Worm (Caenorhabditis elegans) whole organism, young adult: ENCODE data around the gene E02C12.12.
A peak's percentile ranks its signal among the peaks of the same experiment; 100 is the strongest.

ENCODE experiments used
- B0035.1 ChIP-seq: sonication (generic microtip); optimal IDR thresholded peaks from 2 replicates; lab custom pipeline; 2016; ENCODE audit warnings: missing genetic modification characterization, mild to moderate bottlenecking, missing compliant biosample characterization, missing genotype, missing genetic modification reagents
- B0336.3 ChIP-seq: fragments of 200-800 bp; sonication (Bioruptor generic); IDR thresholded peaks from 2 replicates; pipeline ENCODE4 v1.3.6; 2022; ENCODE audit warnings: missing genetic modification characterization, missing compliant biosample characterization
- C17E4.6 ChIP-seq: fragments of 200-800 bp; sonication (Bioruptor generic); IDR thresholded peaks from 2 replicates; pipeline ENCODE4 v1.3.6; 2022; ENCODE audit warnings: missing genetic modification reagents, missing genetic modification characterization, missing compliant biosample characterization
- F10E7.11 ChIP-seq: sonication (generic microtip); optimal IDR thresholded peaks from 2 replicates; lab custom pipeline; 2017; ENCODE audit warnings: mild to moderate bottlenecking, missing genetic modification characterization, moderate library complexity, missing compliant biosample characterization
- F39B2.1 ChIP-seq: fragments of 200-800 bp; sonication (Bioruptor generic); IDR thresholded peaks from 2 replicates; pipeline ENCODE4 v1.3.6; 2022; ENCODE audit warnings: missing genetic modification reagents, missing genetic modification characterization, missing compliant biosample characterization
- T07F8.4 ChIP-seq: sonication (generic microtip); optimal IDR thresholded peaks from 2 replicates; lab custom pipeline; 2016; ENCODE audit warnings: mild to moderate bottlenecking, missing genetic modification characterization, moderate library complexity, missing compliant biosample characterization
- Y95B8A.8 ChIP-seq: fragments of 200-800 bp; sonication (Bioruptor generic); IDR thresholded peaks from 2 replicates; pipeline ENCODE4 v1.3.6; 2022; ENCODE audit warnings: missing genetic modification reagents, missing genetic modification characterization, missing compliant biosample characterization
- ZK185.1 ChIP-seq: sonication (generic microtip); optimal IDR thresholded peaks from 2 replicates; lab custom pipeline; 2016; ENCODE audit warnings: mild to moderate bottlenecking, missing genetic modification characterization, missing compliant biosample characterization; ENCODE audit not compliant: poor library complexity, severe bottlenecking
- ama-1 ChIP-seq, 3 experiments: fragments of 150-350 bp in 1 of 3; sonication (generic microtip) in 2 of 3; optimal IDR thresholded peaks; 2 replicates each; lab custom pipeline; 2014 to 2018; ENCODE audit warnings: missing biosample characterization in 2 of 3, missing genetic modification characterization in 2 of 3, missing genetic modification reagents in 2 of 3
- attf-3 ChIP-seq: fragments of 200-800 bp; sonication (Bioruptor generic); conservative IDR thresholded peaks from 2 replicates; pipeline ENCODE4 v1.3.6; 2022; ENCODE audit warnings: missing genetic modification reagents, missing genetic modification characterization, missing compliant biosample characterization
- cebp-1 ChIP-seq, 2 experiments: fragments of 200-800 bp in 1 of 2; sonication (Bioruptor generic) in 1 of 2; sonication (generic microtip) in 1 of 2; IDR thresholded peaks in 1 of 2; optimal IDR thresholded peaks in 1 of 2; 2 replicates each; pipeline versions ENCODE4 v1.3.6 to Lab custom; 2017 to 2022; ENCODE audit warnings: missing compliant biosample characterization in 2 of 2, missing genetic modification characterization in 2 of 2, mild to moderate bottlenecking in 1 of 2, missing genetic modification reagents in 1 of 2, moderate library complexity in 1 of 2
- ceh-40 ChIP-seq: fragments of 200-800 bp; sonication (Bioruptor generic); IDR thresholded peaks from 2 replicates; pipeline ENCODE4 v1.3.6; 2022; ENCODE audit warnings: missing genetic modification characterization, missing compliant biosample characterization
- ceh-91 ChIP-seq: fragments of 200-800 bp; sonication (Bioruptor generic); IDR thresholded peaks from 2 replicates; pipeline ENCODE4 v1.3.6; 2022; ENCODE audit warnings: missing genetic modification reagents, missing genetic modification characterization, missing compliant biosample characterization
- chd-7 ChIP-seq: sonication (generic microtip); optimal IDR thresholded peaks from 2 replicates; lab custom pipeline; 2016; ENCODE audit warnings: mild to moderate bottlenecking, missing genetic modification characterization, moderate library complexity, missing compliant biosample characterization
- dox-1 ChIP-seq: fragments of 200-800 bp; sonication (Bioruptor generic); IDR thresholded peaks from 2 replicates; pipeline ENCODE4 v1.3.6; 2022; ENCODE audit warnings: missing genetic modification reagents, missing genetic modification characterization, missing compliant biosample characterization
- dpl-1 ChIP-seq: fragments of 150-350 bp; optimal IDR thresholded peaks from 2 replicates; lab custom pipeline; 2014; ENCODE audit warnings: missing biosample characterization, missing genetic modification reagents, missing genetic modification characterization
- efl-1 ChIP-seq: fragments of 150-350 bp; optimal IDR thresholded peaks from 2 replicates; lab custom pipeline; 2014; ENCODE audit warnings: missing biosample characterization, missing genetic modification reagents, missing genetic modification characterization
- hrde-1 ChIP-seq: sonication (generic microtip); optimal IDR thresholded peaks from 2 replicates; lab custom pipeline; 2016; ENCODE audit warnings: missing genetic modification characterization, mild to moderate bottlenecking, missing compliant biosample characterization, moderate library complexity, missing genotype, missing genetic modification reagents, borderline replicate concordance
- hsf-1 ChIP-seq: fragments of 200-800 bp; sonication (Bioruptor generic); IDR thresholded peaks from 2 replicates; pipeline ENCODE4 v1.3.6; 2022; ENCODE audit warnings: missing genetic modification reagents, missing genetic modification characterization, missing compliant biosample characterization
- lin-54 ChIP-seq: fragments of 200-800 bp; sonication (Bioruptor generic); optimal IDR thresholded peaks from 2 replicates; lab custom pipeline; 2018; ENCODE audit warnings: mild to moderate bottlenecking, missing genetic modification characterization, missing compliant biosample characterization
- lsl-1 ChIP-seq: fragments of 200-800 bp; sonication (Bioruptor generic); optimal IDR thresholded peaks from 2 replicates; lab custom pipeline; 2018; ENCODE audit warnings: mild to moderate bottlenecking, missing genetic modification characterization, moderate library complexity, missing compliant biosample characterization
- madf-10 ChIP-seq: sonication (generic microtip); optimal IDR thresholded peaks from 2 replicates; lab custom pipeline; 2016; ENCODE audit warnings: mild to moderate bottlenecking, missing genetic modification characterization, missing compliant biosample characterization
- madf-6 ChIP-seq: fragments of 200-800 bp; sonication (Bioruptor generic); IDR thresholded peaks from 2 replicates; pipeline ENCODE4 v1.3.6; 2022; ENCODE audit warnings: missing genetic modification reagents, missing genetic modification characterization, missing compliant biosample characterization
- mes-4 ChIP-seq: sonication (generic microtip); optimal IDR thresholded peaks from 2 replicates; lab custom pipeline; 2016; ENCODE audit warnings: missing genotype, missing genetic modification characterization, missing compliant biosample characterization
- nhr-80 ChIP-seq: sonication (generic microtip); optimal IDR thresholded peaks from 2 replicates; lab custom pipeline; 2016; ENCODE audit warnings: missing genetic modification characterization, missing compliant biosample characterization
- rec-8 ChIP-seq, 2 experiments: sonication (generic microtip); optimal IDR thresholded peaks; 2 replicates each; lab custom pipeline; 2016; ENCODE audit warnings: mild to moderate bottlenecking in 2 of 2, missing genetic modification characterization in 2 of 2, missing genetic modification reagents in 2 of 2, missing genotype in 2 of 2, missing biosample characterization in 1 of 2, missing compliant biosample characterization in 1 of 2, moderate library complexity in 1 of 2
- sdz-38 ChIP-seq: sonication (generic microtip); optimal IDR thresholded peaks from 2 replicates; lab custom pipeline; 2016; ENCODE audit warnings: missing genotype, missing genetic modification characterization, missing compliant biosample characterization
- snpc-1.1 ChIP-seq: sonication (generic microtip); optimal IDR thresholded peaks from 2 replicates; lab custom pipeline; 2017; ENCODE audit warnings: missing genetic modification characterization, mild to moderate bottlenecking, missing compliant biosample characterization, antibody characterized with exemption, moderate library complexity, missing genotype, missing genetic modification reagents; ENCODE audit not compliant: insufficient read depth
- snpc-1.3 ChIP-seq: sonication (generic microtip); optimal IDR thresholded peaks from 2 replicates; lab custom pipeline; 2017; ENCODE audit warnings: missing genetic modification characterization, mild to moderate bottlenecking, missing compliant biosample characterization, antibody characterized with exemption, moderate library complexity, missing genotype, missing genetic modification reagents; ENCODE audit not compliant: insufficient read depth
- tbp1 ChIP-seq: fragments of 200-800 bp; sonication (Bioruptor generic); optimal IDR thresholded peaks from 2 replicates; lab custom pipeline; 2018; ENCODE audit warnings: mild to moderate bottlenecking, missing genetic modification characterization, missing compliant biosample characterization
- tbx-9 ChIP-seq: sonication (generic microtip); optimal IDR thresholded peaks from 2 replicates; lab custom pipeline; 2016; ENCODE audit warnings: borderline replicate concordance, missing genetic modification characterization, inconsistent platforms, missing compliant biosample characterization
- tlf-1 ChIP-seq: fragments of 200-800 bp; sonication (Bioruptor generic); optimal IDR thresholded peaks from 2 replicates; lab custom pipeline; 2018; ENCODE audit warnings: mild to moderate bottlenecking, missing genetic modification characterization, missing compliant biosample characterization
- zfh-2 ChIP-seq: fragments of 200-800 bp; sonication (Bioruptor generic); conservative IDR thresholded peaks from 2 replicates; pipeline ENCODE4 v1.3.6; 2022; ENCODE audit warnings: missing genetic modification reagents, missing genetic modification characterization, missing compliant biosample characterization
- ztf-25 ChIP-seq: fragments of 200-800 bp; sonication (Bioruptor generic); IDR thresholded peaks from 2 replicates; pipeline ENCODE4 v1.3.6; 2022; ENCODE audit warnings: missing genetic modification reagents, missing genetic modification characterization, missing compliant biosample characterization

The E02C12.12 gene

ce11 chrV:9373473-9373872 lies 8.6 kb downstream of the E02C12.12 start, which contains the start of gene E02C12.8:
E02C12.8 (minus strand) TSS chrV:9373613.
- TF ChIP-seq dox-1 (GFP tag; lab: Robert Waterston, UW): no peak
- TF ChIP-seq cebp-1 (GFP tag; IDR thresholded peaks at IDR 0.05; lab: Robert Waterston, UW): peak; percentile 53; the same call in 1 of the 2 replicates
- TF ChIP-seq cebp-1 (tag; optimal IDR thresholded peaks at IDR 0.05; lab: Kevin White, UChicago): no peak
- peak; percentile 77 for TF ChIP-seq nhr-80 (tag; lab: Kevin White, UChicago)

DNA sequence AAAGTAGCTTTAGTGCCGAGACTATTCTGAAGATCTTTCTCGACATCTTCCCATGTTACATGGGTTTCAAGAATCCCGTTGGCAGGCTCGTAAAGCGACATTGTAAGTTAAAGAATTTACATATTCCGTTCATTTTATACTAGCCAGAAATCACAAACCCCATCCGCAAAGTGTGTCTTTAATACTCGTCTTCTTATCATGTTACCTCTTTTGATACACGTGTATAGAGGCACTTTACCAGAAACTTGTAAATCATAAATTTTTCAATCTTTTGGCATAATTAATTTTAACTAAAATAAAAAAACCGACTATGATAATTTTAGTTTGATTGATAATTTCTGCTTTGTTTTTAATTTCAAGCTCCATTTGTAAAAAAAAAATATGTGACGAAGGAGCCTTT lies 11.1 kb downstream of the E02C12.12 start, which contains the start of gene E02C12.6:
TSS of gene E02C12.6 (minus strand) at position 101 of the 400 bp plus-strand sequence.
- no peak for TF ChIP-seq mes-4 (tag; lab: Kevin White, UChicago)
- no peak for TF ChIP-seq ama-1 (optimal IDR thresholded peaks at IDR 0.05; lab: Kevin White, UChicago)
- no peak for TF ChIP-seq ama-1 (GFP tag; optimal IDR thresholded peaks at IDR 0.05; lab: Kevin White, UChicago)
- TF ChIP-seq B0035.1: no peak
- no peak for TF ChIP-seq ceh-91 (GFP tag; lab: Robert Waterston, UW)
- TF ChIP-seq cebp-1 (GFP tag; IDR thresholded peaks at IDR 0.05; lab: Robert Waterston, UW): no peak
- no peak for TF ChIP-seq cebp-1 (tag; optimal IDR thresholded peaks at IDR 0.05; lab: Kevin White, UChicago)
- no peak for TF ChIP-seq hrde-1
- TF ChIP-seq lsl-1 (GFP tag; lab: Kevin White, UChicago): no peak
- no peak for TF ChIP-seq rec-8 (tag; optimal IDR thresholded peaks at IDR 0.05; lab: Kevin White, UChicago)
- TF ChIP-seq C17E4.6: no peak
- TF ChIP-seq madf-6: no peak
- no peak for TF ChIP-seq tbx-9 (tag; lab: Kevin White, UChicago)
- TF ChIP-seq tlf-1 (GFP tag; lab: Kevin White, UChicago): no peak
- no peak for TF ChIP-seq ztf-25 (GFP tag; lab: Robert Waterston, UW)
- no peak for TF ChIP-seq efl-1 (GFP tag; lab: Kevin White, UChicago)
- TF ChIP-seq T07F8.4: no peak
- TF ChIP-seq snpc-1.3: no peak
- TF ChIP-seq F39B2.1: no peak
- no peak for TF ChIP-seq hsf-1 (GFP tag; lab: Robert Waterston, UW)

- TF ChIP-seq Y95B8A.8: no peak
- no peak for TF ChIP-seq zfh-2 (GFP tag; lab: Robert Waterston, UW)
- TF ChIP-seq C17E4.6: no peak
- no peak for TF ChIP-seq B0336.3 (GFP tag; lab: Robert Waterston, UW)
- no peak for TF ChIP-seq ZK185.1 (tag; lab: Kevin White, UChicago)
- TF ChIP-seq F10E7.11 (tag; lab: Kevin White, UChicago): no peak
- TF ChIP-seq chd-7 (tag; lab: Kevin White, UChicago): no peak
- no peak for TF ChIP-seq ceh-40 (GFP tag; lab: Robert Waterston, UW)
- TF ChIP-seq madf-10 (tag; lab: Kevin White, UChicago): no peak
- no peak for TF ChIP-seq dpl-1 (GFP tag; lab: Kevin White, UChicago)
- no peak for TF ChIP-seq lin-54 (GFP tag; lab: Kevin White, UChicago)
- no peak for TF ChIP-seq snpc-1.1 (tag; lab: Kevin White, UChicago)
- TF ChIP-seq attf-3: no peak
- TF ChIP-seq sdz-38 (tag; lab: Kevin White, UChicago): no peak
- TF ChIP-seq tbp1: no peak
These were observed 22.4 kb downstream of the E02C12.12 start, which contains the start of gene gpa-3 for ce11 chrV:9359674-9360073. gpa-3 (minus strand) TSS chrV:9359774.
